Worm (Caenorhabditis elegans): Measurements from ENCODE around the gene Y17G7B.23.

DNA sequence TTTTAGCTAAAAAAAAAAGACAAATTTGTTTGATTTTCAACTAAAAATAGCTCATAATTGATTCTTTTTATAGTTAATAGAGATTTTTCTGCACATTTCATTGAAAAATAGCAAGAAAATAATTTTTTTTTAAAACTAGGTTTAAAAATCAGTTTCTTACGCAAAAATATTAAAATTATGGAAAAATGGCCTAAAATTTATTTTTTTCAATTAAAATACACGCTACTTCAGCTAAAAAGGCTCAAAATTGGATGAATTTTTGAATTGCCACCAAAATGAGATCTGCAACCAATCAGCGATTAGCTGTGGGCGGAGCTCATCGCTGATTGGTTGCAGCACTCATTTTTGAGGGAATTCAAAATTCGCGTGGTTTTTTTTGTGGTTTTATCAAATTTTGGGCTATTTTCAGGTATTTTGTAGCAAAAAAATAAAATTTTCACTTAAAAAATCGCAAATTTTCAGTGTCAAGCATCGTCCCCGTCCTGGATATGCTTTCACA is 35.8 kb upstream of the Y17G7B.23 start:
- no peak for TF ChIP-seq nhr-12 (tag; optimal IDR thresholded peaks at IDR 0.05)
- no peak for TF ChIP-seq aly-2 (tag; optimal IDR thresholded peaks at IDR 0.05)
- TF ChIP-seq lin-13 (GFP tag; optimal IDR thresholded peaks at IDR 0.05) = no peak
- no peak for TF ChIP-seq nhr-25 (tag; optimal IDR thresholded peaks at IDR 0.05)
- no peak for TF ChIP-seq ztf-1 (GFP tag; conservative IDR thresholded peaks at IDR 0.05)
- TF ChIP-seq zag-1 (tag; optimal IDR thresholded peaks at IDR 0.05) = no peak
- no peak for TF ChIP-seq snpc-4 (tag; optimal IDR thresholded peaks at IDR 0.05)
- no peak for TF ChIP-seq nhr-11 (tag; optimal IDR thresholded peaks at IDR 0.05)
- TF ChIP-seq mdl-1 (tag; optimal IDR thresholded peaks at IDR 0.05) = no peak
- TF ChIP-seq ztf-11 (tag; optimal IDR thresholded peaks at IDR 0.05) = no peak

Measured in whole organism, L2 larva.